Fruit fly (Drosophila melanogaster): Measurements from ENCODE around the gene CG7781.

The CG7781 gene

dm6 chr2L:8361204-8361952, 36.2 kb upstream of the CG7781 start:
- TF ChIP-seq h (optimal IDR thresholded peaks at IDR 0.05) (no peak), ttk (optimal IDR thresholded peaks at IDR 0.05) (no peak), insv (optimal IDR thresholded peaks at IDR 0.05) (no peak), psq (optimal IDR thresholded peaks at IDR 0.05) (no peak), Myc (optimal IDR thresholded peaks at IDR 0.05) (no peak), Sin3A (optimal IDR thresholded peaks at IDR 0.05) (no peak)

dm6 chr2L:8355419-8355818, 30.2 kb upstream of the CG7781 start:
- TF ChIP-seq psq (optimal IDR thresholded peaks at IDR 0.05), result no peak
- TF ChIP-seq ttk (optimal IDR thresholded peaks at IDR 0.05), result no peak
- no peak for TF ChIP-seq Sin3A (optimal IDR thresholded peaks at IDR 0.05)
- TF ChIP-seq Myc (optimal IDR thresholded peaks at IDR 0.05), result no peak
- TF ChIP-seq h (optimal IDR thresholded peaks at IDR 0.05), result no peak
- no peak for TF ChIP-seq insv (optimal IDR thresholded peaks at IDR 0.05)

DNA sequence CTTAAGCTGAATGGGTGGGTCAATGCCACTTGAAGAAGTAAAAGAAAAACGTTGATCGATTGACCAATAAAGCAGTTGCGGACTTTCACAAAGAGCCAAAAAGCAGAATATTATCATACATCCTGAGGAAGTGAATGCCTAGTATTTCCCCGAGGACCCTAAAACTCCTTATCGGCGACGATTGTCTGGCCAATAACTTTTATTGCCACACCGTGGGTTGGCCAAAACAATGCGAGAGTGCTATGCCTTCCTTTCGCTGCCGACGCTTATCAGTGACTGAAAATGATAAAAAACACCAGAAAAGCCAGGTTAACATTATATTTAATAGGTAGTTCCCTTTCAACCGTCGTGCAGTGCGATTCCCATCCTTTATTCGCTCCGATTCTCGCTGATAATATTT, 26.7 kb upstream of the CG7781 start, which contains the start of gene Mur29B:
TSS of gene Mur29B (plus strand) at position 324 of the 400 bp plus-strand sequence.
- no peak for TF ChIP-seq psq (optimal IDR thresholded peaks at IDR 0.05)
- TF ChIP-seq h (optimal IDR thresholded peaks at IDR 0.05), result no peak
- no peak for TF ChIP-seq Myc (optimal IDR thresholded peaks at IDR 0.05)
- TF ChIP-seq insv (optimal IDR thresholded peaks at IDR 0.05), result no peak
- TF ChIP-seq ttk (optimal IDR thresholded peaks at IDR 0.05), result no peak

DNA sequence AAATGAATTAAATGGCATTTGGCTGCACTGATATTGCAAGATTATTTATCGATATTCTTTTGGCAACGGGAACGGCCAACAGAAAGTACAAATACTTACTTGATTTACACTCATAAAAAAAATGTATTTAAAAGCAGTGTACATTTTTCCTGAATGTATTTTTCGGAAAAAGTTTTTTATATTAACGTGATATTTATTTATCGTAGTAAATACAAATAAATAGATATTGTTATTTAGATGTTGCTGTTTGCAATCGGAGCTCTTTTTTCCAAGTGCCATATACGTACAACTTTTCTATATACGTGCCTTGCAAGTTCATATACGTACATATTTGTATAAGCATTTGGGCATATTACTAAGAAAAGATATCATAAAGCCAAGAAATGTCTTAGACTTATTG, 26.1 kb upstream of the CG7781 start:
- TF ChIP-seq ttk (optimal IDR thresholded peaks at IDR 0.05), result no peak
- no peak for TF ChIP-seq Sin3A (optimal IDR thresholded peaks at IDR 0.05)
- no peak for TF ChIP-seq psq (optimal IDR thresholded peaks at IDR 0.05)
- no peak for TF ChIP-seq Myc (optimal IDR thresholded peaks at IDR 0.05)
- TF ChIP-seq insv (optimal IDR thresholded peaks at IDR 0.05), result no peak
- TF ChIP-seq h (optimal IDR thresholded peaks at IDR 0.05), result no peak

dm6 chr2L:8350560-8351171, 25.5 kb upstream of the CG7781 start:
- TF ChIP-seq Myc (optimal IDR thresholded peaks at IDR 0.05) (no peak), ttk (optimal IDR thresholded peaks at IDR 0.05) (no peak), Sin3A (optimal IDR thresholded peaks at IDR 0.05) (no peak), h (optimal IDR thresholded peaks at IDR 0.05) (no peak), insv (optimal IDR thresholded peaks at IDR 0.05) (no peak), psq (optimal IDR thresholded peaks at IDR 0.05) (no peak)

DNA sequence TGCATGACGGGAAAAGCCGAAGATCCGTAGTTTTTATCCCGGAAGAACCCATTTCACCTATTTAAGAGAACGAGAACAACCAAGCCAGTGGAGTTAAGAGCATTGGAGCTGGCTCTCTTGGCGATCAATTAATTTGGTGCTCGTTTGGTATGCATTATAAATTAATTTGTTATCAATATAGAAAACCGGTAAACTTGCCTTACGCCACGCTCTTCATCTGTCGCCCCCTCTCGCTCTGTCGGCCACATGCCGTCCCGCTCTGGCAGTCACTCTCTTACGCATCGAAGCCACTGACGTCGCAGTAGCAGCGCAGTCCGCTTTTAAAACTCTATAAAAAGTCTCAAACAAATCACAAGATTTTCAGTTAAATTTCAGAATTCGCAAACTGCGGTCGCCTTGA, 21.1 kb upstream of the CG7781 start, which contains the start of gene CG7778:
TSS of gene CG7778 (plus strand) at position 361 of the 400 bp plus-strand sequence.
- TF ChIP-seq insv (optimal IDR thresholded peaks at IDR 0.05) (no peak), Myc (optimal IDR thresholded peaks at IDR 0.05) (no peak), Sin3A (optimal IDR thresholded peaks at IDR 0.05) (no peak)

dm6 chr2L:8344536-8344935, 19.3 kb upstream of the CG7781 start:
- no peak for TF ChIP-seq h (optimal IDR thresholded peaks at IDR 0.05)
- no peak for TF ChIP-seq Sin3A (optimal IDR thresholded peaks at IDR 0.05)
- no peak for TF ChIP-seq psq (optimal IDR thresholded peaks at IDR 0.05)
- TF ChIP-seq Myc (optimal IDR thresholded peaks at IDR 0.05), result no peak
- TF ChIP-seq insv (optimal IDR thresholded peaks at IDR 0.05), result no peak
- TF ChIP-seq ttk (optimal IDR thresholded peaks at IDR 0.05), result no peak

dm6 chr2L:8342395-8342794, 17.2 kb upstream of the CG7781 start, which contains the start of gene CG14273:
Gene CG14273, plus strand, starts transcription at chr2L:8342695.
- no peak for TF ChIP-seq h (optimal IDR thresholded peaks at IDR 0.05)
- TF ChIP-seq Sin3A (optimal IDR thresholded peaks at IDR 0.05), result no peak

DNA sequence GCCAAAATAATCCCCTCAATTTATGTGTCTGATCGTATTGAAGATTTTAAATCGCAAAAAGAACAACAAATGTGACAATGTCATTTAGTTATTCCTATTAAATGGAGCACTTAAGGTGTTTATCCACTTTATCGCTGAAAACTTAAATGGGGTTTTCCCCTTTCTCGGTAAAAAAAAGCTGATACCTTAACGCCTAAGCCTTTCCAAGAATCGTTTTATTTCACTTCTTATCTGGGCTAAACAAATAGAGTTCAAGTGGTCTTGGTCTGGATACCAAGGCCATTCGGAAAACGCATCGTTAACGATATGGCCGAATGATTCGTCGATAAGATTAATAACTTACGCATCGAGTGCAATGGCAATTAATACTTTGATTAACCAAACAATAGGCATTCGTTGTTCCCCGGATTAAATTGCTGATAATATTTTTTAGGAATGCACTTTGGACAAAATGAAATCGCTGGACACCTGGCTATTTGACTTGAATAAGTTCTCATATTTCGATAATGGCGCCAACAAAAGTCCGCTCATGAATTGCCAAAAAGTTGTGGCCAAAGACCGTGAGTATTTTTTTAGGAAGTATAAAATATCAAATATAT, 14.6 kb upstream of the CG7781 start:
- TF ChIP-seq psq (optimal IDR thresholded peaks at IDR 0.05), result no peak
- no peak for TF ChIP-seq Sin3A (optimal IDR thresholded peaks at IDR 0.05)
- no peak for TF ChIP-seq h (optimal IDR thresholded peaks at IDR 0.05)
- TF ChIP-seq insv (optimal IDR thresholded peaks at IDR 0.05), result no peak
- TF ChIP-seq ttk (optimal IDR thresholded peaks at IDR 0.05), result no peak
- no peak for TF ChIP-seq Myc (optimal IDR thresholded peaks at IDR 0.05)

DNA sequence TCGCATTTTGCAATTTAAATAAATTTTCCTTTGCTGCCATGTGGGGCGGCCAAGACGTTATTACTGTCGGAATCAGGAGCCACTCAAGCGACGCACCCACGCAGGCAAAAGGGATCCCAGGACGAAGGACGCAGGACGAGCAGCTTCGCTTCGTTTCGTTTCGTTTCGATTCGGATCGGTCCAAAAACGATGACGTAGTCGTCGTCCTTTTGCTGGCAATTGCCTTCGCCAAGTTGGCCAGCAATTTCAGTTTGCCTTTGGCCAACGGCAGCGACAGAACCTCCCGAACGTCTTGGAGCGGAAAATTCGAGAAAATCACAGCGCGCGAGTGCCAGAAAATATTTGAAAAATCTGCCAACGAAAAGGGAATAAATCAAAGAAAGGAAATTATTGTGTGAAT, 12.8 kb upstream of the CG7781 start, which contains the start of gene witty:
TSS of gene witty (plus strand) at position 249 of the 400 bp plus-strand sequence.
- no peak for TF ChIP-seq psq (optimal IDR thresholded peaks at IDR 0.05)
- TF ChIP-seq insv (optimal IDR thresholded peaks at IDR 0.05), result no peak
- no peak for TF ChIP-seq ttk (optimal IDR thresholded peaks at IDR 0.05)
- TF ChIP-seq Myc (optimal IDR thresholded peaks at IDR 0.05), result no peak
- TF ChIP-seq h (optimal IDR thresholded peaks at IDR 0.05), result no peak
- no peak for TF ChIP-seq Sin3A (optimal IDR thresholded peaks at IDR 0.05)

- no peak for TF ChIP-seq ttk (optimal IDR thresholded peaks at IDR 0.05)
- no peak for TF ChIP-seq Myc (optimal IDR thresholded peaks at IDR 0.05)
- no peak for TF ChIP-seq insv (optimal IDR thresholded peaks at IDR 0.05)
- TF ChIP-seq Sin3A (optimal IDR thresholded peaks at IDR 0.05), result no peak
- TF ChIP-seq h (optimal IDR thresholded peaks at IDR 0.05), result no peak
- no peak for TF ChIP-seq psq (optimal IDR thresholded peaks at IDR 0.05)
Measured at dm6 chr2L:8334705-8335104, 9.5 kb upstream of the CG7781 start.

- no peak for TF ChIP-seq h (optimal IDR thresholded peaks at IDR 0.05)
- no peak for TF ChIP-seq Sin3A (optimal IDR thresholded peaks at IDR 0.05)
- TF ChIP-seq Myc (optimal IDR thresholded peaks at IDR 0.05), result no peak
- TF ChIP-seq ttk (optimal IDR thresholded peaks at IDR 0.05), result no peak
- no peak for TF ChIP-seq psq (optimal IDR thresholded peaks at IDR 0.05)
- TF ChIP-seq insv (optimal IDR thresholded peaks at IDR 0.05), result no peak
Measured at dm6 chr2L:8333624-8334023, 8.4 kb upstream of the CG7781 start.
